Worm (Caenorhabditis elegans) whole organism, L4/young adult: Measurements from ENCODE around the gene C15C8.6.

ENCODE experiments used
- W03F9.2 ChIP-seq: fragments of 150-350 bp; optimal IDR thresholded peaks from 2 replicates; lab custom pipeline; 2014; ENCODE audit warnings: missing biosample characterization, missing genetic modification characterization
- dao-5 ChIP-seq: sonication (generic microtip); optimal IDR thresholded peaks from 2 replicates; lab custom pipeline; 2016; ENCODE audit warnings: missing genotype, missing genetic modification characterization, moderate library complexity, missing compliant biosample characterization
- him-1 ChIP-seq: sonication (generic microtip); optimal IDR thresholded peaks from 2 replicates; lab custom pipeline; 2016; ENCODE audit warnings: missing genotype, missing genetic modification reagents, missing genetic modification characterization, missing compliant biosample characterization

ce11 chrV:12727104-12727637, 24.2 kb downstream of the C15C8.6 start, which contains the start of gene R11D1.13:
- TF ChIP-seq dao-5 (tag; lab: Kevin White, UChicago) (no peak), him-1 (tag; lab: Kevin White, UChicago) (no peak), W03F9.2 (tag; lab: Kevin White, UChicago) (no peak)
